Fruit fly (Drosophila melanogaster) whole organism, embryonic: ENCODE data around the gene CG11560.

Source experiments
- Awh ChIP-seq: fragments of 200-800 bp; sonication (Bioruptor generic); IDR thresholded peaks from 2 replicates; pipeline ENCODE4, ENCODE4 v1.3.6; 2022; ENCODE audit warnings: missing biosample characterization, missing genetic modification characterization
- C15 ChIP-seq: fragments of 200-800 bp; sonication (Bioruptor generic); IDR thresholded peaks from 3 replicates; pipeline ENCODE4 v1.3.6; 2022; ENCODE audit warnings: missing biosample characterization, missing genetic modification characterization
- CG12236 ChIP-seq: fragments of 200-800 bp; sonication (Bioruptor generic); optimal IDR thresholded peaks from 2 replicates; lab custom pipeline; 2016; ENCODE audit warnings: missing biosample characterization, missing genetic modification characterization
- CG13287 ChIP-seq: fragments of 200-800 bp; sonication (Bioruptor generic); IDR thresholded peaks from 2 replicates; pipeline ENCODE4 v1.3.6; 2022; ENCODE audit warnings: missing biosample characterization, missing genetic modification characterization; ENCODE audit not compliant: partially characterized antibody
- CG13624 ChIP-seq: fragments of 200-800 bp; sonication (Bioruptor generic); optimal IDR thresholded peaks from 2 replicates; lab custom pipeline; 2016; ENCODE audit warnings: missing biosample characterization, missing genetic modification characterization
- CG14667 ChIP-seq: fragments of 200-800 bp; sonication (Bioruptor generic); IDR thresholded peaks from 2 replicates; pipeline ENCODE4 v1.3.6; 2022; ENCODE audit warnings: missing biosample characterization, missing genetic modification characterization
- CG17568 ChIP-seq: fragments of 200-800 bp; sonication (Bioruptor generic); optimal IDR thresholded peaks from 2 replicates; lab custom pipeline; 2018; ENCODE audit warnings: missing biosample characterization, mild to moderate bottlenecking, missing genetic modification characterization, moderate library complexity
- CG18764 ChIP-seq: fragments of 200-800 bp; sonication (Bioruptor generic); optimal IDR thresholded peaks from 3 replicates; lab custom pipeline; 2016; ENCODE audit warnings: missing biosample characterization, missing genetic modification characterization
- CG3407 ChIP-seq: fragments of 200-800 bp; sonication (Bioruptor generic); optimal IDR thresholded peaks from 2 replicates; lab custom pipeline; 2018; ENCODE audit warnings: missing biosample characterization, mild to moderate bottlenecking, missing genetic modification characterization
- CG42726 ChIP-seq: fragments of 200-800 bp; sonication (Bioruptor generic); IDR thresholded peaks from 2 replicates; pipeline ENCODE4 v1.3.6; 2022; ENCODE audit warnings: missing biosample characterization, missing genetic modification characterization; ENCODE audit not compliant: partially characterized antibody
- CG43689 ChIP-seq: fragments of 200-800 bp; sonication (Bioruptor generic); IDR thresholded peaks from 2 replicates; pipeline ENCODE4 v1.3.6; 2022; ENCODE audit warnings: missing biosample characterization, missing genetic modification characterization
- CG4730 ChIP-seq: fragments of 200-800 bp; sonication (Bioruptor generic); IDR thresholded peaks from 2 replicates; pipeline ENCODE4 v1.3.6; 2022; ENCODE audit warnings: missing biosample characterization, missing genetic modification characterization
- CG7928 ChIP-seq: fragments of 200-800 bp; sonication (Bioruptor generic); optimal IDR thresholded peaks from 2 replicates; lab custom pipeline; 2017; ENCODE audit warnings: missing biosample characterization, mild to moderate bottlenecking, missing genetic modification characterization
- CG8281 ChIP-seq: fragments of 200-800 bp; sonication (Bioruptor generic); optimal IDR thresholded peaks from 2 replicates; lab custom pipeline; 2018; ENCODE audit warnings: missing biosample characterization, mild to moderate bottlenecking, missing genetic modification characterization, moderate library complexity
- CG8944 ChIP-seq: fragments of 200-800 bp; sonication (Bioruptor generic); optimal IDR thresholded peaks from 3 replicates; lab custom pipeline; 2016; ENCODE audit warnings: missing biosample characterization, missing genetic modification characterization
- Dll ChIP-seq: fragments of 200-800 bp; sonication (Bioruptor generic); IDR thresholded peaks from 4 replicates; pipeline ENCODE4 v1.3.6; 2022; ENCODE audit warnings: missing biosample characterization, missing genetic modification characterization; ENCODE audit not compliant: partially characterized antibody
- Ets65A ChIP-seq: fragments of 200-800 bp; sonication (Bioruptor generic); peaks from one replicate; lab custom pipeline; 2016; ENCODE audit warnings: missing biosample characterization, missing genetic modification characterization
- Gug ChIP-seq: fragments of 200-800 bp; sonication (Bioruptor generic); IDR thresholded peaks from 4 replicates; pipeline ENCODE4 v1.3.6; 2022; ENCODE audit warnings: missing biosample characterization, missing genetic modification characterization
- H15 ChIP-seq: fragments of 200-800 bp; sonication (Bioruptor generic); IDR thresholded peaks from 3 replicates; pipeline ENCODE4 v1.3.6; 2022; ENCODE audit warnings: missing biosample characterization, missing genetic modification characterization
- H2.0 ChIP-seq: fragments of 200-800 bp; sonication (Bioruptor generic); IDR thresholded peaks from 2 replicates; pipeline ENCODE4 v1.3.6; 2022; ENCODE audit warnings: missing biosample characterization, missing genetic modification characterization
- Mad ChIP-seq: fragments of 200-800 bp; sonication (Bioruptor generic); optimal IDR thresholded peaks from 2 replicates; lab custom pipeline; 2016; ENCODE audit warnings: missing biosample characterization, missing genetic modification characterization
- NC2α ChIP-seq: fragments of 200-800 bp; sonication (Bioruptor generic); optimal IDR thresholded peaks from 2 replicates; lab custom pipeline; 2016; ENCODE audit warnings: missing biosample characterization, missing genetic modification characterization
- NFAT ChIP-seq: fragments of 200-800 bp; sonication (Bioruptor generic); IDR thresholded peaks from 2 replicates; pipeline ENCODE4 v1.3.6; 2022; ENCODE audit warnings: missing biosample characterization, missing genetic modification characterization
- Oli ChIP-seq: fragments of 200-800 bp; sonication (Bioruptor generic); optimal IDR thresholded peaks from 2 replicates; lab custom pipeline; 2018; ENCODE audit warnings: missing biosample characterization, mild to moderate bottlenecking, missing genetic modification characterization, moderate library complexity
- Optix ChIP-seq: fragments of 200-800 bp; sonication (Bioruptor generic); IDR thresholded peaks from 3 replicates; pipeline ENCODE4 v1.3.6; 2022; ENCODE audit warnings: missing biosample characterization, missing genetic modification characterization
- Scr ChIP-seq: fragments of 200-800 bp; sonication (Bioruptor generic); IDR thresholded peaks from 2 replicates; pipeline ENCODE4 v1.3.6; 2022; ENCODE audit warnings: missing biosample characterization, missing genetic modification characterization; ENCODE audit not compliant: partially characterized antibody
- Taf1 ChIP-seq: fragments of 200-800 bp; sonication (Bioruptor generic); IDR thresholded peaks from 2 replicates; pipeline ENCODE4 v1.3.6; 2022; ENCODE audit warnings: missing biosample characterization, missing genetic modification characterization
- ac ChIP-seq: fragments of 200-800 bp; sonication (Bioruptor generic); optimal IDR thresholded peaks from 3 replicates; lab custom pipeline; 2017; ENCODE audit warnings: missing biosample characterization, mild to moderate bottlenecking, missing genetic modification characterization
- ap ChIP-seq: fragments of 200-800 bp; sonication (Bioruptor generic); IDR thresholded peaks from 2 replicates; pipeline ENCODE4 v1.3.6; 2022; ENCODE audit warnings: missing biosample characterization, missing genetic modification characterization
- ara ChIP-seq: fragments of 200-800 bp; sonication (Bioruptor generic); IDR thresholded peaks from 2 replicates; pipeline ENCODE4 v1.3.6; 2022; ENCODE audit warnings: missing biosample characterization, missing genetic modification characterization
- ase ChIP-seq: fragments of 200-800 bp; sonication (Bioruptor generic); IDR thresholded peaks from 3 replicates; pipeline ENCODE4 v1.3.6; 2022; ENCODE audit warnings: missing biosample characterization, missing genetic modification characterization
- bbx ChIP-seq: fragments of 200-800 bp; sonication (Bioruptor generic); IDR thresholded peaks from 2 replicates; pipeline ENCODE4 v1.3.6; 2022; ENCODE audit warnings: missing biosample characterization, missing genetic modification characterization; ENCODE audit not compliant: partially characterized antibody
- btn ChIP-seq: fragments of 200-800 bp; sonication (Bioruptor generic); optimal IDR thresholded peaks from 2 replicates; lab custom pipeline; 2016; ENCODE audit warnings: missing biosample characterization, missing genetic modification characterization
- croc ChIP-seq: fragments of 200-800 bp; sonication (Bioruptor generic); conservative IDR thresholded peaks from 3 replicates; pipeline ENCODE4 v1.3.6; 2022; ENCODE audit warnings: missing biosample characterization, missing genetic modification characterization
- dati ChIP-seq: fragments of 200-800 bp; sonication (Bioruptor generic); IDR thresholded peaks from 2 replicates; pipeline ENCODE4 v1.3.6; 2022; ENCODE audit warnings: missing biosample characterization, missing genetic modification characterization
- dmrt99B ChIP-seq: fragments of 200-800 bp; sonication (Bioruptor generic); optimal IDR thresholded peaks from 2 replicates; lab custom pipeline; 2018; ENCODE audit warnings: missing biosample characterization, mild to moderate bottlenecking, missing genetic modification characterization, moderate library complexity
- fd96Cb ChIP-seq: fragments of 200-800 bp; sonication (Bioruptor generic); optimal IDR thresholded peaks from 2 replicates; lab custom pipeline; 2018; ENCODE audit warnings: missing biosample characterization, mild to moderate bottlenecking, missing genetic modification characterization, moderate library complexity
- ftz-f1 ChIP-seq: fragments of 200-800 bp; sonication (Bioruptor generic); optimal IDR thresholded peaks from 2 replicates; lab custom pipeline; 2016; ENCODE audit warnings: missing biosample characterization, missing genetic modification characterization
- grn ChIP-seq: fragments of 200-800 bp; sonication (Bioruptor generic); optimal IDR thresholded peaks from 3 replicates; lab custom pipeline; 2017; ENCODE audit warnings: missing biosample characterization, missing genetic modification characterization
- ind ChIP-seq: fragments of 200-800 bp; sonication (Bioruptor generic); optimal IDR thresholded peaks from 3 replicates; lab custom pipeline; 2016; ENCODE audit warnings: missing biosample characterization, missing genetic modification characterization
- ken ChIP-seq: fragments of 200-800 bp; sonication (Bioruptor generic); IDR thresholded peaks from 3 replicates; pipeline ENCODE4 v1.3.6; 2022; ENCODE audit warnings: missing biosample characterization, missing genetic modification characterization
- kni ChIP-seq: fragments of 200-800 bp; sonication (Bioruptor generic); optimal IDR thresholded peaks from 3 replicates; lab custom pipeline; 2017; ENCODE audit warnings: mild to moderate bottlenecking, missing biosample characterization, missing genetic modification reagents, missing genetic modification characterization
- pros ChIP-seq: fragments of 200-800 bp; sonication (Bioruptor generic); optimal IDR thresholded peaks from 3 replicates; lab custom pipeline; 2019; ENCODE audit warnings: missing biosample characterization, mild to moderate bottlenecking, missing genetic modification characterization, moderate library complexity
- repo ChIP-seq: fragments of 200-800 bp; sonication (Bioruptor generic); optimal IDR thresholded peaks from 2 replicates; lab custom pipeline; 2016; ENCODE audit warnings: missing biosample characterization, missing genetic modification characterization
- rib ChIP-seq: fragments of 200-800 bp; sonication (Bioruptor generic); IDR thresholded peaks from 2 replicates; pipeline ENCODE4 v1.3.6; 2022; ENCODE audit warnings: missing biosample characterization, missing genetic modification characterization
- sc ChIP-seq, 3 experiments: fragments of >200 bp in 2 of 3; fragments of 200-800 bp in 1 of 3; sonication (Bioruptor generic) in 1 of 3; optimal IDR thresholded peaks; 2 replicates in 2 of 3; 3 replicates in 1 of 3; lab custom pipeline; 2017; ENCODE audit warnings: mild to moderate bottlenecking in 1 of 3, missing biosample characterization in 1 of 3, missing genetic modification characterization in 1 of 3, missing genetic modification reagents in 1 of 3
- sim ChIP-seq: fragments of 200-800 bp; sonication (Bioruptor generic); IDR thresholded peaks from 2 replicates; pipeline ENCODE4 v1.3.6; 2022; ENCODE audit warnings: missing biosample characterization, missing genetic modification characterization
- tio ChIP-seq: fragments of 200-800 bp; sonication (Bioruptor generic); optimal IDR thresholded peaks from 2 replicates; lab custom pipeline; 2017; ENCODE audit warnings: missing biosample characterization, missing genetic modification characterization, inconsistent platforms
- vnd ChIP-seq: fragments of 200-800 bp; sonication (Bioruptor generic); IDR thresholded peaks from 3 replicates; pipeline ENCODE4 v1.3.6; 2022; ENCODE audit warnings: missing biosample characterization, missing genetic modification characterization; ENCODE audit not compliant: partially characterized antibody

Gene CG11560

dm6 chr3L:12090898-12091685, 28.7 kb upstream of the CG11560 start (continued):
- TF ChIP-seq Optix (GFP tag; lab: Robert Waterston, UW): no peak
- TF ChIP-seq CG8281: peak; percentile 24
- no peak for TF ChIP-seq bbx (GFP tag; lab: Robert Waterston, UW)
- no peak for TF ChIP-seq sim (GFP tag; lab: Robert Waterston, UW)
- TF ChIP-seq CG3407 (GFP tag; lab: Kevin White, UChicago): peak; percentile 1
- no peak for TF ChIP-seq btn (GFP tag; lab: Kevin White, UChicago)
- peak; percentile 18 for TF ChIP-seq CG13624 (GFP tag; lab: Kevin White, UChicago)
- TF ChIP-seq CG17568: peak; percentile 57
- TF ChIP-seq CG4730 (GFP tag; lab: Robert Waterston, UW): peak; percentile 63
- TF ChIP-seq Gug (GFP tag; lab: Robert Waterston, UW): peak; percentile 30; the same call in 1 of the 4 replicates
- peak; percentile 66 for TF ChIP-seq Taf1 (GFP tag; lab: Robert Waterston, UW)
- TF ChIP-seq CG42726 (GFP tag; lab: Robert Waterston, UW): no peak
- TF ChIP-seq ara (GFP tag; lab: Robert Waterston, UW): 0 out of 2 replicates have a peak, but pooled peaks have one; percentile 8
- TF ChIP-seq CG12236 (GFP tag; lab: Kevin White, UChicago): no peak
- TF ChIP-seq NFAT (GFP tag; lab: Robert Waterston, UW): no peak
- TF ChIP-seq dmrt99B (tag; lab: Kevin White, UChicago): peak; percentile 78
- TF ChIP-seq Awh: no peak
- TF ChIP-seq CG43689 (GFP tag; lab: Robert Waterston, UW): peak; percentile 46; the same call in 1 of the 2 replicates
- no peak for TF ChIP-seq ase (GFP tag; lab: Robert Waterston, UW)
- TF ChIP-seq pros: no peak
- no peak for TF ChIP-seq grn
- peak; percentile 33; the same call in 1 of the 2 replicates for TF ChIP-seq ap
- TF ChIP-seq CG7928 (GFP tag; lab: Kevin White, UChicago): peak; percentile 14
- 0 out of 3 replicates have a peak, but pooled peaks have one; percentile 55 for TF ChIP-seq ken
- TF ChIP-seq repo (GFP tag; lab: Kevin White, UChicago): no peak
- no peak for TF ChIP-seq CG13287 (GFP tag; lab: Robert Waterston, UW)
- peak; percentile 47 for TF ChIP-seq tio (GFP tag; lab: Kevin White, UChicago)
- TF ChIP-seq Oli (tag; lab: Kevin White, UChicago): peak; percentile 74
- peak; percentile 77 for TF ChIP-seq Ets65A (GFP tag; lab: Kevin White, UChicago)
- no peak for TF ChIP-seq C15
- TF ChIP-seq CG14667 (GFP tag; lab: Robert Waterston, UW): peak; percentile 45; the same call in 1 of the 2 replicates
- TF ChIP-seq dati (GFP tag; lab: Robert Waterston, UW): no peak
- TF ChIP-seq croc: no peak; the same call in 2 of the 3 replicates
- no peak for TF ChIP-seq NC2α (GFP tag; lab: Kevin White, UChicago)
- TF ChIP-seq H15 (GFP tag; lab: Robert Waterston, UW): 0 out of 3 replicates have a peak, but pooled peaks have one; percentile 34
- TF ChIP-seq ac: no peak
- TF ChIP-seq kni: no peak
- TF ChIP-seq CG18764 (GFP tag; lab: Kevin White, UChicago): peak; percentile 37
- no peak for TF ChIP-seq Scr (GFP tag; lab: Robert Waterston, UW)
- no peak for TF ChIP-seq CG8944 (GFP tag; lab: Kevin White, UChicago)
- TF ChIP-seq Dll (GFP tag; lab: Robert Waterston, UW): no peak
- TF ChIP-seq ind (GFP tag; lab: Kevin White, UChicago): peak; percentile 69
- TF ChIP-seq Mad (GFP tag; lab: Kevin White, UChicago): peak; percentile 43
- peak; percentile 44; the same call in 1 of the 2 replicates for TF ChIP-seq H2.0
- 0 out of 2 replicates have a peak, but pooled peaks have one; percentile 69 for TF ChIP-seq rib
- peak; percentile 32 for TF ChIP-seq fd96Cb (tag; lab: Kevin White, UChicago)
- no peak for TF ChIP-seq sc (optimal IDR thresholded peaks at IDR 0.05; lab: Kevin White, UChicago)
- no peak for TF ChIP-seq sc (GFP tag; optimal IDR thresholded peaks at IDR 0.05; lab: Kevin White, UChicago)
- TF ChIP-seq ftz-f1: no peak
- TF ChIP-seq vnd (GFP tag; lab: Robert Waterston, UW): no peak
